Worm (Caenorhabditis elegans): ENCODE data around the gene fbxb-16.

Gene fbxb-16

ce11 chrII:1683742-1684141, 32.0 kb upstream of the fbxb-16 start, which contains the start of gene fbxb-25:
fbxb-25 (plus strand) TSS chrII:1684042.
- TF ChIP-seq elt-2 (tag; optimal IDR thresholded peaks at IDR 0.05) (no peak), unc-3 (GFP tag; conservative IDR thresholded peaks at IDR 0.05) (no peak), unc-3 (tag; optimal IDR thresholded peaks at IDR 0.05) (no peak), unc-42 (tag; optimal IDR thresholded peaks at IDR 0.05) (no peak), sdc-2 (tag; optimal IDR thresholded peaks at IDR 0.05) (no peak), ceh-48 (tag; optimal IDR thresholded peaks at IDR 0.05) (no peak), lin-11 (tag; optimal IDR thresholded peaks at IDR 0.05) (no peak), hlh-30 (tag; optimal IDR thresholded peaks at IDR 0.05; ENCODE audit: insufficient read depth) (no peak), pha-4 (tag; optimal IDR thresholded peaks at IDR 0.05) (no peak), ceh-18 (tag; optimal IDR thresholded peaks at IDR 0.05) (no peak), fkh-6 (tag; optimal IDR thresholded peaks at IDR 0.05) (no peak)

- no peak for TF ChIP-seq unc-86 (tag; optimal IDR thresholded peaks at IDR 0.05)
- TF ChIP-seq T23F11.4 (GFP tag; optimal IDR thresholded peaks at IDR 0.05), result no peak
- TF ChIP-seq gmeb-2 (tag; optimal IDR thresholded peaks at IDR 0.05), result no peak
- TF ChIP-seq ceh-45 (GFP tag; IDR thresholded peaks at IDR 0.05), result no peak
- TF ChIP-seq pax-1 (tag; optimal IDR thresholded peaks at IDR 0.05), result no peak
Observed at ce11 chrII:1682218-1682617, 30.5 kb upstream of the fbxb-16 start, which contains the start of gene fbxb-26. fbxb-26 (plus strand) TSS chrII:1682518.

- TF ChIP-seq sdc-2 (tag; optimal IDR thresholded peaks at IDR 0.05) (no peak), ama-1 (optimal IDR thresholded peaks at IDR 0.05) (no peak), K09A11.1 (tag; optimal IDR thresholded peaks at IDR 0.05; ENCODE audit: insufficient read depth) (no peak), nfya-1 (tag; optimal IDR thresholded peaks at IDR 0.05) (no peak), pag-3 (tag; optimal IDR thresholded peaks at IDR 0.05; ENCODE audit: borderline replicate concordance) (no peak), ztf-16 (tag; optimal IDR thresholded peaks at IDR 0.05) (no peak), pat-9 (tag; optimal IDR thresholded peaks at IDR 0.05) (no peak), pha-2 (tag; optimal IDR thresholded peaks at IDR 0.05) (no peak), fkh-10 (GFP tag; optimal IDR thresholded peaks at IDR 0.05) (no peak), ceh-30 (tag; optimal IDR thresholded peaks at IDR 0.05) (no peak), pax-1 (tag; optimal IDR thresholded peaks at IDR 0.05) (no peak)
Observed at ce11 chrII:1679081-1679480, 27.4 kb upstream of the fbxb-16 start, which contains the start of gene irld-36. irld-36 (plus strand) TSS chrII:1679381.

ce11 chrII:1676088-1676487, 24.4 kb upstream of the fbxb-16 start, which contains the start of gene fbxb-17:
fbxb-17 (plus strand) TSS chrII:1676388.
- TF ChIP-seq elt-4 (tag; optimal IDR thresholded peaks at IDR 0.05) (no peak), sdc-2 (tag; optimal IDR thresholded peaks at IDR 0.05) (no peak), nfya-1 (tag; optimal IDR thresholded peaks at IDR 0.05) (no peak), ceh-6 (GFP tag; optimal IDR thresholded peaks at IDR 0.05) (no peak), gmeb-2 (tag; optimal IDR thresholded peaks at IDR 0.05) (no peak), ceh-31 (tag; optimal IDR thresholded peaks at IDR 0.05) (no peak), nhr-11 (tag; optimal IDR thresholded peaks at IDR 0.05) (no peak), ceh-30 (tag; optimal IDR thresholded peaks at IDR 0.05) (no peak), pat-9 (tag; optimal IDR thresholded peaks at IDR 0.05) (no peak), hlh-8 (tag; optimal IDR thresholded peaks at IDR 0.05) (no peak), odd-2 (tag; optimal IDR thresholded peaks at IDR 0.05) (no peak), sox-4 (tag; optimal IDR thresholded peaks at IDR 0.05) (no peak), elt-2 (tag; optimal IDR thresholded peaks at IDR 0.05) (no peak), K02D7.2 (tag; optimal IDR thresholded peaks at IDR 0.05) (no peak), sox-2 (GFP tag; IDR thresholded peaks at IDR 0.05) (no peak)

ce11 chrII:1672673-1673072, 21.0 kb upstream of the fbxb-16 start:
- no peak for TF ChIP-seq ceh-18 (tag; optimal IDR thresholded peaks at IDR 0.05)
- TF ChIP-seq ceh-24 (tag; optimal IDR thresholded peaks at IDR 0.05), result no peak
- TF ChIP-seq ceh-30 (tag; optimal IDR thresholded peaks at IDR 0.05), result no peak
- TF ChIP-seq ceh-2 (tag; optimal IDR thresholded peaks at IDR 0.05), result no peak
- no peak for TF ChIP-seq zip-5 (tag; optimal IDR thresholded peaks at IDR 0.05)
- no peak for TF ChIP-seq nhr-11 (tag; optimal IDR thresholded peaks at IDR 0.05)
- no peak for TF ChIP-seq dmd-4 (tag; optimal IDR thresholded peaks at IDR 0.05; ENCODE audit: borderline replicate concordance)
- TF ChIP-seq ceh-19 (GFP tag; optimal IDR thresholded peaks at IDR 0.05), result no peak
- TF ChIP-seq odd-2 (tag; optimal IDR thresholded peaks at IDR 0.05), result no peak
- no peak for TF ChIP-seq fkh-6 (tag; optimal IDR thresholded peaks at IDR 0.05)
- no peak for TF ChIP-seq ceh-6 (GFP tag; optimal IDR thresholded peaks at IDR 0.05)
- TF ChIP-seq fkh-10 (GFP tag; optimal IDR thresholded peaks at IDR 0.05), result no peak
- no peak for TF ChIP-seq madf-2 (tag; optimal IDR thresholded peaks at IDR 0.05)
- no peak for TF ChIP-seq hlh-30 (tag; optimal IDR thresholded peaks at IDR 0.05; ENCODE audit: insufficient read depth)
- no peak for TF ChIP-seq sox-2 (GFP tag; IDR thresholded peaks at IDR 0.05)
- TF ChIP-seq dve-1 (tag; optimal IDR thresholded peaks at IDR 0.05), result no peak
- no peak for TF ChIP-seq unc-86 (tag; optimal IDR thresholded peaks at IDR 0.05)
- TF ChIP-seq lim-6 (tag; optimal IDR thresholded peaks at IDR 0.05), result no peak
- TF ChIP-seq lin-11 (tag; optimal IDR thresholded peaks at IDR 0.05), result no peak
- no peak for TF ChIP-seq hlh-8 (tag; optimal IDR thresholded peaks at IDR 0.05)
